Fruit fly (Drosophila melanogaster) whole organism: Measurements from ENCODE around the gene PVRAP.

Experiments used
- CG8478 ChIP-seq: fragments of >200 bp; optimal IDR thresholded peaks from 2 replicates; lab custom pipeline; 2018; ENCODE audit warnings: inconsistent platforms
- Dll ChIP-seq: fragments of >200 bp; optimal IDR thresholded peaks from 2 replicates; lab custom pipeline; 2017
- EcR ChIP-seq, 2 experiments: fragments of >200 bp; optimal IDR thresholded peaks; 2 replicates each; lab custom pipeline; 2017; ENCODE audit warnings: missing biosample characterization in 2 of 2, missing genetic modification characterization in 2 of 2, missing genetic modification reagents in 2 of 2
- pan ChIP-seq: fragments of >200 bp; optimal IDR thresholded peaks from 2 replicates; lab custom pipeline; 2017
- psq ChIP-seq: fragments of >200 bp; optimal IDR thresholded peaks from 2 replicates; lab custom pipeline; 2017
- usp ChIP-seq: fragments of >200 bp; optimal IDR thresholded peaks from 2 replicates; lab custom pipeline; 2017; ENCODE audit warnings: missing biosample characterization, missing genetic modification characterization, mixed read lengths

PVRAP gene

dm6 chr3L:5971440-5971839 is 25.6 kb upstream of the PVRAP start:
- TF ChIP-seq usp (GFP tag; lab: Kevin White, UChicago), result no peak
- TF ChIP-seq pan (lab: Kevin White, UChicago), result no peak
- no peak for TF ChIP-seq EcR (GFP tag; optimal IDR thresholded peaks at IDR 0.05; lab: Kevin White, UChicago)

- TF ChIP-seq Dll (lab: Kevin White, UChicago) (no peak), psq (lab: Kevin White, UChicago) (no peak), usp (GFP tag; lab: Kevin White, UChicago) (no peak)
Observed at dm6 chr3L:5974575-5975421, 22.2 kb upstream of the PVRAP start.

dm6 chr3L:5975785-5976120 is 21.3 kb upstream of the PVRAP start, which contains the start of gene CG10479:
Gene CG10479 (minus strand): TSS chr3L:5976007.
- TF ChIP-seq EcR (GFP tag; optimal IDR thresholded peaks at IDR 0.05; lab: Kevin White, UChicago) (no peak), CG8478 (lab: Kevin White, UChicago) (no peak), usp (GFP tag; lab: Kevin White, UChicago) (no peak), pan (lab: Kevin White, UChicago) (no peak), psq (lab: Kevin White, UChicago) (no peak), Dll (lab: Kevin White, UChicago) (no peak)

- TF ChIP-seq Dll (lab: Kevin White, UChicago) (no peak), usp (GFP tag; lab: Kevin White, UChicago) (no peak), pan (lab: Kevin White, UChicago) (no peak), psq (lab: Kevin White, UChicago) (no peak), EcR (GFP tag; optimal IDR thresholded peaks at IDR 0.05; lab: Kevin White, UChicago) (no peak), CG8478 (lab: Kevin White, UChicago) (no peak)
Observed at dm6 chr3L:5976121-5976906, 20.7 kb upstream of the PVRAP start.

dm6 chr3L:5979460-5979859 is 17.5 kb upstream of the PVRAP start:
- TF ChIP-seq psq (lab: Kevin White, UChicago) (no peak), Dll (lab: Kevin White, UChicago) (no peak), pan (lab: Kevin White, UChicago) (no peak), CG8478 (lab: Kevin White, UChicago) (no peak), usp (GFP tag; lab: Kevin White, UChicago) (no peak), EcR (GFP tag; optimal IDR thresholded peaks at IDR 0.05; lab: Kevin White, UChicago) (no peak)

- TF ChIP-seq Dll (lab: Kevin White, UChicago), result no peak
- no peak for TF ChIP-seq EcR (GFP tag; optimal IDR thresholded peaks at IDR 0.05; lab: Kevin White, UChicago)
- TF ChIP-seq psq (lab: Kevin White, UChicago), result no peak
- no peak for TF ChIP-seq CG8478 (lab: Kevin White, UChicago)
- no peak for TF ChIP-seq usp (GFP tag; lab: Kevin White, UChicago)
- no peak for TF ChIP-seq pan (lab: Kevin White, UChicago)
Observed at dm6 chr3L:5980120-5980519, 16.9 kb upstream of the PVRAP start.

- TF ChIP-seq psq (lab: Kevin White, UChicago) (no peak), usp (GFP tag; lab: Kevin White, UChicago) (no peak), CG8478 (lab: Kevin White, UChicago) (no peak), EcR (GFP tag; optimal IDR thresholded peaks at IDR 0.05; lab: Kevin White, UChicago) (no peak), Dll (lab: Kevin White, UChicago) (no peak), pan (lab: Kevin White, UChicago) (no peak)
Observed at dm6 chr3L:5980552-5981351, 16.3 kb upstream of the PVRAP start.

- TF ChIP-seq usp (GFP tag; lab: Kevin White, UChicago), result no peak
- TF ChIP-seq CG8478 (lab: Kevin White, UChicago), result no peak
- TF ChIP-seq pan (lab: Kevin White, UChicago), result no peak
- TF ChIP-seq psq (lab: Kevin White, UChicago), result no peak
- TF ChIP-seq Dll (lab: Kevin White, UChicago), result no peak
- TF ChIP-seq EcR (GFP tag; optimal IDR thresholded peaks at IDR 0.05; lab: Kevin White, UChicago), result no peak
Observed at dm6 chr3L:5982921-5983546, 14.0 kb upstream of the PVRAP start.

- TF ChIP-seq Dll (lab: Kevin White, UChicago) (no peak), psq (lab: Kevin White, UChicago) (no peak), CG8478 (lab: Kevin White, UChicago) (no peak), usp (GFP tag; lab: Kevin White, UChicago) (no peak), EcR (GFP tag; optimal IDR thresholded peaks at IDR 0.05; lab: Kevin White, UChicago) (no peak), pan (lab: Kevin White, UChicago) (no peak)
Observed at dm6 chr3L:5983593-5984225, 13.3 kb upstream of the PVRAP start.

dm6 chr3L:5987637-5988036 is 9.4 kb upstream of the PVRAP start:
- no peak for TF ChIP-seq pan (lab: Kevin White, UChicago)
- TF ChIP-seq CG8478 (lab: Kevin White, UChicago), result no peak
- no peak for TF ChIP-seq EcR (GFP tag; optimal IDR thresholded peaks at IDR 0.05; lab: Kevin White, UChicago)
- no peak for TF ChIP-seq Dll (lab: Kevin White, UChicago)
- no peak for TF ChIP-seq usp (GFP tag; lab: Kevin White, UChicago)
- no peak for TF ChIP-seq psq (lab: Kevin White, UChicago)
